Worm (Caenorhabditis elegans): ENCODE results near the gene R09A8.5.

Gene R09A8.5

DNA sequence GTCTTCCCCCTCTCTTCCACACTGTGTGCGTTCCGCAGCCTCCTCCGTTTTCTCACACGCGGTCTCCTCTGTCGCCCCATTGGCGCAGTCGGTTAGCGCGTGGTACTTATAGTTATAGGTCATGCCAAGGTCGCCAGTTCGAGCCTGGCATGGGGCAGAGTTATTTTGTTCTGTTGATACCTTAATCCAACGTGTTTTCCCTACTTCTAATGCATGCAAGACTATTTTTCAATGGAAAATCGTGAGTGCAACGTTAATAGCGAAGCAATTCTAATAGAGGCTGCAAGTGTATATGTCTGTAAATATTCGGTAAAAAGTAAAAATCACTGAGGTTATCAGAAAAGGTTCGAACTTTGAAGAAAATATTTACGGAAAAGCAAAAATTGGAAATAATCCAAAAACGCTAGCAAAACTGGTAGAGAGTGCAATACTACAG, 20.8 kb upstream of the R09A8.5 start:
- TF ChIP-seq T23F11.4 (GFP tag; optimal IDR thresholded peaks at IDR 0.05): peak; percentile 82
- TF ChIP-seq C38D4.7 (GFP tag; optimal IDR thresholded peaks at IDR 0.05): peak; percentile 80
- peak; percentile 11 for TF ChIP-seq ets-4 (tag; optimal IDR thresholded peaks at IDR 0.05)
- peak; percentile 83 for TF ChIP-seq tbx-2 (tag; optimal IDR thresholded peaks at IDR 0.05)
- no peak for TF ChIP-seq ceh-45 (GFP tag; IDR thresholded peaks at IDR 0.05)
- peak; percentile 73 for TF ChIP-seq ztf-16 (tag; optimal IDR thresholded peaks at IDR 0.05)
- TF ChIP-seq ref-2 (tag; optimal IDR thresholded peaks at IDR 0.05): peak; percentile 87
- TF ChIP-seq ceh-31 (tag; optimal IDR thresholded peaks at IDR 0.05): peak; percentile 74
- peak; percentile 78 for TF ChIP-seq ceh-19 (GFP tag; optimal IDR thresholded peaks at IDR 0.05)
- TF ChIP-seq gmeb-2 (tag; optimal IDR thresholded peaks at IDR 0.05): peak; percentile 83
- peak; percentile 86 for TF ChIP-seq sdc-2 (tag; optimal IDR thresholded peaks at IDR 0.05)
- peak; percentile 1 for TF ChIP-seq mec-3 (tag; optimal IDR thresholded peaks at IDR 0.05; ENCODE audit: borderline replicate concordance)
- TF ChIP-seq ceh-34 (tag; optimal IDR thresholded peaks at IDR 0.05): peak; percentile 81
- TF ChIP-seq ahr-1 (tag; optimal IDR thresholded peaks at IDR 0.05): peak; percentile 59
- peak; percentile 50 for TF ChIP-seq sox-2 (GFP tag; IDR thresholded peaks at IDR 0.05)
- TF ChIP-seq K02D7.2 (tag; optimal IDR thresholded peaks at IDR 0.05): peak; percentile 77
- TF ChIP-seq pha-4 (tag; optimal IDR thresholded peaks at IDR 0.05): no peak
- TF ChIP-seq unc-42 (tag; optimal IDR thresholded peaks at IDR 0.05): peak; percentile 34
- peak; percentile 36 for TF ChIP-seq eyg-1 (tag; optimal IDR thresholded peaks at IDR 0.05)
- TF ChIP-seq hlh-15 (tag; optimal IDR thresholded peaks at IDR 0.05): peak; percentile 24
- peak; percentile 32 for TF ChIP-seq odd-2 (tag; optimal IDR thresholded peaks at IDR 0.05)
- TF ChIP-seq ceh-24 (tag; optimal IDR thresholded peaks at IDR 0.05): peak; percentile 43
- TF ChIP-seq syd-9 (tag; optimal IDR thresholded peaks at IDR 0.05): peak; percentile 72
- TF ChIP-seq ceh-18 (tag; optimal IDR thresholded peaks at IDR 0.05): peak; percentile 66
- TF ChIP-seq elt-4 (tag; optimal IDR thresholded peaks at IDR 0.05): no peak
- peak; percentile 86 for TF ChIP-seq pat-9 (tag; optimal IDR thresholded peaks at IDR 0.05)
- TF ChIP-seq K09A11.1 (tag; optimal IDR thresholded peaks at IDR 0.05; ENCODE audit: insufficient read depth): peak; percentile 45
- peak; percentile 59 for TF ChIP-seq ceh-14 (tag; optimal IDR thresholded peaks at IDR 0.05)
- TF ChIP-seq rnt-1 (tag; optimal IDR thresholded peaks at IDR 0.05): peak; percentile 84
- peak; percentile 73 for TF ChIP-seq fax-1 (tag; optimal IDR thresholded peaks at IDR 0.05)
- peak; percentile 52 for TF ChIP-seq hlh-8 (tag; optimal IDR thresholded peaks at IDR 0.05)
- peak; percentile 68 for TF ChIP-seq pha-2 (tag; optimal IDR thresholded peaks at IDR 0.05)
- peak; percentile 53 for TF ChIP-seq ceh-48 (tag; optimal IDR thresholded peaks at IDR 0.05)
- no peak for TF ChIP-seq nhr-11 (tag; optimal IDR thresholded peaks at IDR 0.05)
- no peak for TF ChIP-seq pax-1 (tag; optimal IDR thresholded peaks at IDR 0.05)
- TF ChIP-seq unc-55 (GFP tag; optimal IDR thresholded peaks at IDR 0.05): no peak
- peak; percentile 59 for TF ChIP-seq nfya-1 (tag; optimal IDR thresholded peaks at IDR 0.05)
- no peak for TF ChIP-seq ceh-30 (tag; optimal IDR thresholded peaks at IDR 0.05)
- peak; percentile 83 for TF ChIP-seq ceh-6 (GFP tag; optimal IDR thresholded peaks at IDR 0.05)
- TF ChIP-seq lin-11 (tag; optimal IDR thresholded peaks at IDR 0.05): peak; percentile 77
- TF ChIP-seq pros-1 (tag; optimal IDR thresholded peaks at IDR 0.05): no peak
- TF ChIP-seq Y22D7AL.16 (tag; optimal IDR thresholded peaks at IDR 0.05): peak; percentile 60
- peak; percentile 12 for TF ChIP-seq npax-4 (tag; optimal IDR thresholded peaks at IDR 0.05)
- peak; percentile 82 for TF ChIP-seq che-1 (tag; optimal IDR thresholded peaks at IDR 0.05)
- peak; percentile 67 for TF ChIP-seq hlh-13 (GFP tag; optimal IDR thresholded peaks at IDR 0.05)
- TF ChIP-seq ama-1 (optimal IDR thresholded peaks at IDR 0.05): no peak
- no peak for TF ChIP-seq pag-3 (tag; optimal IDR thresholded peaks at IDR 0.05; ENCODE audit: borderline replicate concordance)
- peak; percentile 13 for TF ChIP-seq ceh-9 (tag; optimal IDR thresholded peaks at IDR 0.05)
- TF ChIP-seq C08G9.2 (tag; optimal IDR thresholded peaks at IDR 0.05): peak; percentile 69
- peak; percentile 70 for TF ChIP-seq ceh-2 (tag; optimal IDR thresholded peaks at IDR 0.05)
- TF ChIP-seq ttx-3 (tag; optimal IDR thresholded peaks at IDR 0.05): peak; percentile 78
- peak; percentile 39 for TF ChIP-seq zip-5 (tag; optimal IDR thresholded peaks at IDR 0.05)
- TF ChIP-seq dve-1 (tag; optimal IDR thresholded peaks at IDR 0.05): peak; percentile 83

Data from whole organism, late embryonic.